Worm (Caenorhabditis elegans) whole organism, L3 larva: Measurements from ENCODE around the gene hpr-9.

Experiments
- ceh-16 ChIP-seq: sonication (generic microtip); optimal IDR thresholded peaks from 2 replicates; lab custom pipeline; 2017; ENCODE audit warnings: missing biosample characterization, missing genetic modification characterization
- nhr-28 ChIP-seq: fragments of 150-350 bp; optimal IDR thresholded peaks from 2 replicates; lab custom pipeline; 2014; ENCODE audit warnings: missing biosample characterization, missing genetic modification characterization
- nhr-67 ChIP-seq: fragments of 150-350 bp; optimal IDR thresholded peaks from 2 replicates; lab custom pipeline; 2014; ENCODE audit warnings: missing biosample characterization, missing genetic modification characterization
- nhr-76 ChIP-seq: fragments of 150-350 bp; sonication (generic microtip); optimal IDR thresholded peaks from 5 replicates; lab custom pipeline; 2014; ENCODE audit warnings: missing biosample characterization, missing genetic modification characterization
- pqm-1 ChIP-seq: fragments of 150-350 bp; optimal IDR thresholded peaks from 2 replicates; lab custom pipeline; 2017; ENCODE audit warnings: missing biosample characterization, missing genetic modification characterization, inconsistent platforms

DNA sequence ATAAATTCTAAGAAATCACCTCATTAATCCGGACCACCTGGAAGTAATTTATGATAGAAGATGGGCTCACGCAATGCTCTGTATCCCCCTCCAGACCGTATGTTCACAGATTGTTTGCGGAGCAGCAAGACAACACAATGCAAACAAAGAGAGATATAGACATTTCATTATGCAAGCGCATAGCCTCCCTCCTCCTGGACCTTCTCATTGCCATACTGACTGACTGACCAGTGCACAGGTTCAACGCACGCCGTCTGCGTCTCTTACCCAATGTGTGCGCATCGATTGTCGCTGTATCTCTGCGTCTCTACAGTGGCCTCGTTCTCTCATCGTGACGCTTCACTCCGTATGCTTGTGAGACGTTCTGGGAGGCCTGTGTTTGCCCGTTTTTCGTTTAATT, 30.3 kb downstream of the hpr-9 start:
- TF ChIP-seq nhr-67 (tag; lab: Kevin White, UChicago) (no peak), ceh-16 (tag; lab: Kevin White, UChicago) (no peak), nhr-28 (tag; lab: Kevin White, UChicago) (no peak), pqm-1 (tag; lab: Kevin White, UChicago) (no peak), nhr-76 (tag; lab: Kevin White, UChicago) (no peak)
